Worm (Caenorhabditis elegans) whole organism, L4 larva: ENCODE results near the gene sup-26.

ENCODE experiments used
- T26A8.4 ChIP-seq: fragments of 200-800 bp; sonication (Bioruptor generic); IDR thresholded peaks from 2 replicates; pipeline ENCODE4 v1.3.6; 2022; ENCODE audit warnings: missing genetic modification characterization, missing compliant biosample characterization
- ZK546.5 ChIP-seq, 2 experiments: sonication (generic microtip); optimal IDR thresholded peaks; 2 replicates each; lab custom pipeline; 2017; ENCODE audit warnings: missing biosample characterization in 2 of 2, missing genetic modification characterization in 2 of 2
- ceh-44 ChIP-seq: fragments of 200-800 bp; sonication (Bioruptor generic); IDR thresholded peaks from 2 replicates; pipeline ENCODE4 v1.3.6; 2022; ENCODE audit warnings: missing genetic modification reagents, missing genetic modification characterization, missing compliant biosample characterization
- fkh-10 ChIP-seq: fragments of 150-350 bp; optimal IDR thresholded peaks from 2 replicates; lab custom pipeline; 2014; ENCODE audit warnings: missing biosample characterization, missing genetic modification reagents, missing genetic modification characterization
- fos-1 ChIP-seq: fragments of 150-350 bp; optimal IDR thresholded peaks from 2 replicates; lab custom pipeline; 2014; ENCODE audit warnings: missing biosample characterization, missing genetic modification characterization
- jun-1 ChIP-seq: fragments of 150-350 bp; optimal IDR thresholded peaks from 2 replicates; lab custom pipeline; 2014; ENCODE audit warnings: missing biosample characterization, missing genetic modification reagents, missing genetic modification characterization
- mdl-1 ChIP-seq, 2 experiments: fragments of 150-350 bp in 1 of 2; sonication (generic microtip) in 1 of 2; optimal IDR thresholded peaks; 2 replicates each; lab custom pipeline; 2014 to 2017; ENCODE audit warnings: missing biosample characterization in 2 of 2, missing genetic modification characterization in 2 of 2
- nhr-10 ChIP-seq: fragments of 150-350 bp; optimal IDR thresholded peaks from 2 replicates; lab custom pipeline; 2014; ENCODE audit warnings: missing biosample characterization, missing genetic modification characterization
- nhr-11 ChIP-seq: fragments of 150-350 bp; optimal IDR thresholded peaks from 2 replicates; lab custom pipeline; 2014; ENCODE audit warnings: missing biosample characterization, missing genetic modification characterization
- php-3 ChIP-seq: fragments of 200-800 bp; sonication (Bioruptor generic); IDR thresholded peaks from 2 replicates; pipeline ENCODE4 v1.3.6; 2022; ENCODE audit warnings: missing genetic modification reagents, missing genetic modification characterization, missing compliant biosample characterization
- saeg-2 ChIP-seq: fragments of 200-800 bp; sonication (Bioruptor generic); IDR thresholded peaks from 2 replicates; pipeline ENCODE4 v1.3.6; 2022; ENCODE audit warnings: missing genetic modification reagents, missing genetic modification characterization, missing compliant biosample characterization
- unc-39 ChIP-seq: sonication (generic microtip); optimal IDR thresholded peaks from 2 replicates; lab custom pipeline; 2017; ENCODE audit warnings: missing biosample characterization, missing genetic modification characterization
- unc-62 ChIP-seq, 3 experiments: fragments of 150-350 bp in 1 of 3; sonication (generic microtip); optimal IDR thresholded peaks in 2 of 3; peaks in 1 of 3; 1 replicate in 1 of 3; 2 replicates in 2 of 3; lab custom pipeline; 2014 to 2017; ENCODE audit warnings: missing biosample characterization in 3 of 3, missing genetic modification characterization in 3 of 3, missing genetic modification reagents in 3 of 3, missing genotype in 1 of 3

- TF ChIP-seq ceh-44 (GFP tag; lab: Robert Waterston, UW) (no peak), unc-62 (GFP tag; optimal IDR thresholded peaks at IDR 0.05 in 1 of 2; lab: Kevin White, UChicago) (no peak), unc-62 (tag; optimal IDR thresholded peaks at IDR 0.05; lab: Kevin White, UChicago) (no peak), unc-39 (no peak), ZK546.5 (tag; optimal IDR thresholded peaks at IDR 0.05; lab: Kevin White, UChicago) (no peak), nhr-10 (tag; lab: Kevin White, UChicago) (no peak), php-3 (no peak), mdl-1 (tag; optimal IDR thresholded peaks at IDR 0.05; lab: Kevin White, UChicago) (no peak), saeg-2 (no peak), jun-1 (tag; lab: Kevin White, UChicago) (no peak), fos-1 (tag; lab: Kevin White, UChicago) (no peak), T26A8.4 (no peak), fkh-10 (no peak), nhr-11 (tag; lab: Kevin White, UChicago) (no peak)
Observed at ce11 chrIII:4272864-4273263, 7.2 kb downstream of the sup-26 start.
